Fruit fly (Drosophila melanogaster): ENCODE measurements around the gene Pka-R1.
A peak's percentile ranks its signal among the peaks of the same experiment; 100 is the strongest.

dm6 chr3L:20771001-20771890 is 44.7 kb upstream of the Pka-R1 start, which contains the start of the genes CG4042 and Pitslre:
- no peak for TF ChIP-seq bab1 (GFP tag; optimal IDR thresholded peaks at IDR 0.05)
- TF ChIP-seq CG5204 (GFP tag; optimal IDR thresholded peaks at IDR 0.05) = no peak
- no peak for TF ChIP-seq CG11617 (GFP tag; optimal IDR thresholded peaks at IDR 0.05)
- TF ChIP-seq kay (GFP tag; ENCODE audit: borderline replicate concordance) = peak; percentile 66
